In genomic region chrX:13274429-13275095, dm6 we compare ENCODE assay signal across 2 fruit fly cellular contexts.
TF ChIP-seq lines count a peak whose summit lies in the region.

No protein-coding gene starts in this region.

TF ChIP-seq in whole organism, embryonic, 481 proteins besides CTCF, POLR2A, EP300 and RAD21 (continued from another document and continues in another):
- no peak for TF ChIP-seq Doc2 (GFP tag; IDR thresholded peaks at IDR 0.05; lab: Robert Waterston, UW)
- TF ChIP-seq CG1832 (GFP tag; optimal IDR thresholded peaks at IDR 0.05; lab: Kevin White, UChicago), result no peak
- peak; percentile 9 for TF ChIP-seq ATbp (GFP tag; optimal IDR thresholded peaks at IDR 0.05; lab: Kevin White, UChicago)
- TF ChIP-seq crp (GFP tag; optimal IDR thresholded peaks at IDR 0.05; lab: Kevin White, UChicago), result no peak
- TF ChIP-seq CG4328 (GFP tag; optimal IDR thresholded peaks at IDR 0.05; lab: Kevin White, UChicago), result peak; percentile 23
- TF ChIP-seq CG3847 (GFP tag; IDR thresholded peaks at IDR 0.05; lab: Robert Waterston, UW), result peak; percentile 43; the same call in 1 of the 2 replicates
- no peak for TF ChIP-seq gce (GFP tag; IDR thresholded peaks at IDR 0.05; lab: Robert Waterston, UW)
- no peak for TF ChIP-seq gt (GFP tag; IDR thresholded peaks at IDR 0.05; lab: Robert Waterston, UW)
- no peak for TF ChIP-seq Mrtf (GFP tag; IDR thresholded peaks at IDR 0.05; lab: Robert Waterston, UW)
- TF ChIP-seq Adf1 (GFP tag; IDR thresholded peaks at IDR 0.05; lab: Robert Waterston, UW), result no peak
- no peak for TF ChIP-seq gro (GFP tag; optimal IDR thresholded peaks at IDR 0.05; lab: Kevin White, UChicago)
- TF ChIP-seq CG11093 (GFP tag; IDR thresholded peaks at IDR 0.05; lab: Robert Waterston, UW), result peak; percentile 14; the same call in 1 of the 3 replicates
- TF ChIP-seq Dad (GFP tag; optimal IDR thresholded peaks at IDR 0.05; lab: Kevin White, UChicago), result no peak
- no peak for TF ChIP-seq Dfd (GFP tag; optimal IDR thresholded peaks at IDR 0.05; lab: Kevin White, UChicago)
- TF ChIP-seq CG3726 (GFP tag; IDR thresholded peaks at IDR 0.05; lab: Robert Waterston, UW), result 0 out of 3 replicates have a peak, but pooled peaks have one; percentile 39
- no peak for TF ChIP-seq CG7745 (tag; optimal IDR thresholded peaks at IDR 0.05; lab: Kevin White, UChicago)
- TF ChIP-seq CG13424 (tag; optimal IDR thresholded peaks at IDR 0.05; lab: Kevin White, UChicago), result peak; percentile 81
- no peak for TF ChIP-seq fd102C (GFP tag; optimal IDR thresholded peaks at IDR 0.05; lab: Kevin White, UChicago)
- TF ChIP-seq Lim3 (GFP tag; IDR thresholded peaks at IDR 0.05; lab: Robert Waterston, UW), result no peak
- peak; percentile 81 for TF ChIP-seq phol (tag; optimal IDR thresholded peaks at IDR 0.05; lab: Kevin White, UChicago)
- TF ChIP-seq CG4617 (GFP tag; optimal IDR thresholded peaks at IDR 0.05; lab: Kevin White, UChicago; ENCODE audit: borderline replicate concordance), result no peak
- no peak for TF ChIP-seq chn (GFP tag; optimal IDR thresholded peaks at IDR 0.05; lab: Kevin White, UChicago)
- TF ChIP-seq pfk (GFP tag; optimal IDR thresholded peaks at IDR 0.05; lab: Kevin White, UChicago), result no peak
- peak; percentile 49 for TF ChIP-seq Drgx (GFP tag; IDR thresholded peaks at IDR 0.05; lab: Robert Waterston, UW)
- TF ChIP-seq Vsx1 (GFP tag; optimal IDR thresholded peaks at IDR 0.05; lab: Kevin White, UChicago), result peak; percentile 21
- TF ChIP-seq corto (GFP tag; optimal IDR thresholded peaks at IDR 0.05; lab: Kevin White, UChicago), result no peak
- no peak for TF ChIP-seq Poxn (GFP tag; IDR thresholded peaks at IDR 0.05; lab: Robert Waterston, UW)
- no peak for TF ChIP-seq CG10543 (GFP tag; optimal IDR thresholded peaks at IDR 0.05; lab: Kevin White, UChicago)
- no peak for TF ChIP-seq Lhr (GFP tag; optimal IDR thresholded peaks at IDR 0.05; lab: Kevin White, UChicago)
- TF ChIP-seq CG18262 (tag; optimal IDR thresholded peaks at IDR 0.05; lab: Kevin White, UChicago), result peak; percentile 85
- TF ChIP-seq CG5953 (GFP tag; IDR thresholded peaks at IDR 0.05; lab: Robert Waterston, UW), result 0 out of 2 replicates have a peak, but pooled peaks have one; percentile 33
- TF ChIP-seq tup (GFP tag; optimal IDR thresholded peaks at IDR 0.05; lab: Kevin White, UChicago), result no peak
- no peak for TF ChIP-seq mirr (GFP tag; optimal IDR thresholded peaks at IDR 0.05; lab: Kevin White, UChicago)
- peak; percentile 42 for TF ChIP-seq slbo (GFP tag; IDR thresholded peaks at IDR 0.05; lab: Robert Waterston, UW)
- no peak for TF ChIP-seq psq (GFP tag; optimal IDR thresholded peaks at IDR 0.05; lab: Kevin White, UChicago)
- no peak for TF ChIP-seq Tbp (GFP tag; optimal IDR thresholded peaks at IDR 0.05; lab: Kevin White, UChicago)
- peak; percentile 33 for TF ChIP-seq ssp (GFP tag; IDR thresholded peaks at IDR 0.05; lab: Robert Waterston, UW)
- TF ChIP-seq CG14050 (GFP tag; IDR thresholded peaks at IDR 0.05; lab: Robert Waterston, UW), result no peak
- peak; percentile 1 to 49 for TF ChIP-seq dpn (GFP tag; optimal IDR thresholded peaks at IDR 0.05; lab: Kevin White, UChicago)
- TF ChIP-seq run (tag; optimal IDR thresholded peaks at IDR 0.05; lab: Kevin White, UChicago), result peak; percentile 45
- TF ChIP-seq bigmax (GFP tag; optimal IDR thresholded peaks at IDR 0.05; lab: Kevin White, UChicago), result no peak
- peak; percentile 15 for TF ChIP-seq Chrac-16 (GFP tag; optimal IDR thresholded peaks at IDR 0.05; lab: Kevin White, UChicago)
- TF ChIP-seq CG14014 (GFP tag; IDR thresholded peaks at IDR 0.05; lab: Robert Waterston, UW), result peak; percentile 15; the same call in 1 of the 2 replicates
- TF ChIP-seq CG33213 (GFP tag; optimal IDR thresholded peaks at IDR 0.05; lab: Kevin White, UChicago), result no peak
- TF ChIP-seq tin (GFP tag; optimal IDR thresholded peaks at IDR 0.05; lab: Kevin White, UChicago), result peak; percentile 32
- no peak for TF ChIP-seq danr (GFP tag; IDR thresholded peaks at IDR 0.05; lab: Robert Waterston, UW)
- TF ChIP-seq dan (GFP tag; IDR thresholded peaks at IDR 0.05; lab: Robert Waterston, UW), result no peak
- TF ChIP-seq Hr39 (optimal IDR thresholded peaks at IDR 0.05; lab: Kevin White, UChicago), result no peak
- peak; percentile 42 for TF ChIP-seq sug (tag; optimal IDR thresholded peaks at IDR 0.05; lab: Kevin White, UChicago)
- peak; percentile 52; the same call in 1 of the 2 replicates for TF ChIP-seq toy (GFP tag; IDR thresholded peaks at IDR 0.05; lab: Robert Waterston, UW)
- TF ChIP-seq Hmx (GFP tag; optimal IDR thresholded peaks at IDR 0.05; lab: Kevin White, UChicago), result no peak
- no peak for TF ChIP-seq her (GFP tag; optimal IDR thresholded peaks at IDR 0.05; lab: Kevin White, UChicago)
- peak; percentile 69 for TF ChIP-seq Oli (tag; optimal IDR thresholded peaks at IDR 0.05; lab: Kevin White, UChicago)
- TF ChIP-seq CG2678 (tag; optimal IDR thresholded peaks at IDR 0.05; lab: Kevin White, UChicago), result peak; percentile 88
- no peak for TF ChIP-seq Kr (GFP tag; optimal IDR thresholded peaks at IDR 0.05; lab: Kevin White, UChicago)
- TF ChIP-seq CG17328 (GFP tag; IDR thresholded peaks at IDR 0.05; lab: Robert Waterston, UW), result peak; percentile 50; the same call in 1 of the 2 replicates
- TF ChIP-seq sim (GFP tag; IDR thresholded peaks at IDR 0.05; lab: Robert Waterston, UW), result 0 out of 2 replicates have a peak, but pooled peaks have one; percentile 5
- TF ChIP-seq CG6765 (GFP tag; optimal IDR thresholded peaks at IDR 0.05; lab: Kevin White, UChicago), result no peak
- TF ChIP-seq CG6654 (GFP tag; optimal IDR thresholded peaks at IDR 0.05; lab: Kevin White, UChicago), result no peak
- peak; percentile 23 for TF ChIP-seq CG2120 (GFP tag; optimal IDR thresholded peaks at IDR 0.05; lab: Kevin White, UChicago)
- TF ChIP-seq sisA (GFP tag; IDR thresholded peaks at IDR 0.05; lab: Robert Waterston, UW), result peak; percentile 57
- no peak for TF ChIP-seq schlank (tag; optimal IDR thresholded peaks at IDR 0.05; lab: Kevin White, UChicago)
- TF ChIP-seq org-1 (GFP tag; optimal IDR thresholded peaks at IDR 0.05; lab: Kevin White, UChicago), result peak; percentile 14
- TF ChIP-seq lilli (GFP tag; optimal IDR thresholded peaks at IDR 0.05; lab: Kevin White, UChicago), result no peak
- TF ChIP-seq prd (optimal IDR thresholded peaks at IDR 0.05; lab: Kevin White, UChicago), result no peak
- TF ChIP-seq prd (GFP tag; IDR thresholded peaks at IDR 0.05; lab: Robert Waterston, UW), result peak; percentile 49; the same call in 2 of the 3 replicates
- TF ChIP-seq CG10979 (tag; optimal IDR thresholded peaks at IDR 0.05; lab: Kevin White, UChicago), result peak; percentile 82

TF ChIP-seq in whole organism, prepupa, 60 proteins besides CTCF, POLR2A, EP300 and RAD21 (continued from another document):
- peak; percentile 15 for TF ChIP-seq Eip75B (GFP tag; optimal IDR thresholded peaks at IDR 0.05; lab: Kevin White, UChicago)
- TF ChIP-seq CG15336 (GFP tag; IDR thresholded peaks at IDR 0.05; lab: Robert Waterston, UW), result peak; percentile 53
- peak; percentile 38 for TF ChIP-seq pdm3 (GFP tag; optimal IDR thresholded peaks at IDR 0.05; lab: Kevin White, UChicago)
- peak; percentile 17 for TF ChIP-seq CG4318 (GFP tag; optimal IDR thresholded peaks at IDR 0.05; lab: Kevin White, UChicago)
- TF ChIP-seq fkh (GFP tag; optimal IDR thresholded peaks at IDR 0.05; lab: Kevin White, UChicago), result no peak
- no peak for TF ChIP-seq CG16779 (tag; optimal IDR thresholded peaks at IDR 0.05; lab: Kevin White, UChicago)
- TF ChIP-seq CG3032 (tag; optimal IDR thresholded peaks at IDR 0.05; lab: Kevin White, UChicago), result peak; percentile 40
- TF ChIP-seq topi (GFP tag; optimal IDR thresholded peaks at IDR 0.05; lab: Kevin White, UChicago), result peak; percentile 27
- TF ChIP-seq achi (GFP tag; optimal IDR thresholded peaks at IDR 0.05; lab: Kevin White, UChicago), result peak; percentile 45
- TF ChIP-seq Blimp-1 (GFP tag; optimal IDR thresholded peaks at IDR 0.05; lab: Kevin White, UChicago), result no peak
- TF ChIP-seq CG10669 (GFP tag; optimal IDR thresholded peaks at IDR 0.05; lab: Kevin White, UChicago), result no peak
- peak in 1 of 2 experiments; percentile 59 for TF ChIP-seq salr (GFP tag; optimal IDR thresholded peaks at IDR 0.05; lab: Kevin White, UChicago)
- TF ChIP-seq CG32006 (GFP tag; optimal IDR thresholded peaks at IDR 0.05; lab: Kevin White, UChicago), result peak; percentile 67
- peak; percentile 58; the same call in 1 of the 3 replicates for TF ChIP-seq CG6163 (GFP tag; IDR thresholded peaks at IDR 0.05; lab: Robert Waterston, UW)
- TF ChIP-seq Hr4 (GFP tag; optimal IDR thresholded peaks at IDR 0.05; lab: Kevin White, UChicago), result peak; percentile 45
- peak; percentile 40 for TF ChIP-seq Ets96B (tag; optimal IDR thresholded peaks at IDR 0.05; lab: Kevin White, UChicago)
- peak; percentile 27 for TF ChIP-seq esn (GFP tag; optimal IDR thresholded peaks at IDR 0.05; lab: Kevin White, UChicago)
- peak; percentile 62 for TF ChIP-seq CG6276 (GFP tag; optimal IDR thresholded peaks at IDR 0.05; lab: Kevin White, UChicago)
